Fruit fly (Drosophila melanogaster): ENCODE measurements around the gene Hsp60A.

dm6 chrX:11140163-11140562, 31.9 kb downstream of the Hsp60A start, which contains the start of gene ssp7:
- TF ChIP-seq CG1621 (tag; optimal IDR thresholded peaks at IDR 0.05): no peak
- no peak for TF ChIP-seq Smox (GFP tag; optimal IDR thresholded peaks at IDR 0.05)
- TF ChIP-seq Hr39 (GFP tag; optimal IDR thresholded peaks at IDR 0.05): no peak
- TF ChIP-seq cyc (GFP tag; optimal IDR thresholded peaks at IDR 0.05): no peak
- no peak for TF ChIP-seq CG6792 (GFP tag; optimal IDR thresholded peaks at IDR 0.05)
- TF ChIP-seq vri (GFP tag; optimal IDR thresholded peaks at IDR 0.05): no peak
